Worm (Caenorhabditis elegans) whole organism, L1 larva: ENCODE data around the gene alg-4.

Source experiments
- F16B12.6 ChIP-seq: fragments of 150-350 bp; optimal IDR thresholded peaks from 2 replicates; lab custom pipeline; 2014; ENCODE audit warnings: missing biosample characterization, missing genetic modification characterization
- Y116A8C.19 ChIP-seq: sonication (generic microtip); optimal IDR thresholded peaks from 2 replicates; lab custom pipeline; 2016; ENCODE audit warnings: missing compliant biosample characterization, missing genetic modification characterization, borderline replicate concordance
- ceh-63 ChIP-seq: fragments of 200-800 bp; sonication (Bioruptor generic); optimal IDR thresholded peaks from 2 replicates; lab custom pipeline; 2018; ENCODE audit warnings: mild to moderate bottlenecking, missing genetic modification characterization, missing compliant biosample characterization
- ceh-82 ChIP-seq, 3 experiments: fragments of 150-350 bp in 1 of 3; sonication (generic microtip) in 2 of 3; optimal IDR thresholded peaks; 2 replicates each; lab custom pipeline; 2014 to 2017; ENCODE audit warnings: missing biosample characterization in 3 of 3, missing genetic modification characterization in 3 of 3
- ceh-90 ChIP-seq: sonication (generic microtip); optimal IDR thresholded peaks from 2 replicates; lab custom pipeline; 2016; ENCODE audit warnings: missing genetic modification characterization, missing compliant biosample characterization
- ces-1 ChIP-seq: fragments of 150-350 bp; optimal IDR thresholded peaks from 2 replicates; lab custom pipeline; 2014; ENCODE audit warnings: missing biosample characterization, missing genetic modification reagents, missing genetic modification characterization
- dpl-1 ChIP-seq, 3 experiments: fragments of 150-350 bp in 2 of 3; sonication (generic microtip) in 1 of 3; optimal IDR thresholded peaks; 2 replicates each; lab custom pipeline; 2014 to 2017; ENCODE audit warnings: missing biosample characterization in 3 of 3, missing genetic modification characterization in 3 of 3, missing genetic modification reagents in 3 of 3
- dsc-1 ChIP-seq: sonication (generic microtip); optimal IDR thresholded peaks from 2 replicates; lab custom pipeline; 2016; ENCODE audit warnings: mild to moderate bottlenecking, missing genetic modification characterization, missing compliant biosample characterization
- efl-1 ChIP-seq, 4 experiments: fragments of 150-350 bp; optimal IDR thresholded peaks in 3 of 4; peaks in 1 of 4; 1 replicate in 1 of 4; 2 replicates in 3 of 4; lab custom pipeline; 2014; ENCODE audit warnings: missing biosample characterization in 2 of 4, missing genetic modification characterization in 2 of 4, missing genetic modification reagents in 2 of 4
- efl-3 ChIP-seq: fragments of 200-800 bp; sonication (Bioruptor generic); optimal IDR thresholded peaks from 2 replicates; lab custom pipeline; 2018; ENCODE audit warnings: mild to moderate bottlenecking, missing genetic modification characterization, missing compliant biosample characterization
- elt-3 ChIP-seq, 6 experiments: fragments of 150-350 bp in 1 of 6; sonication (generic microtip); optimal IDR thresholded peaks; 2 replicates each; lab custom pipeline; 2017 to 2018; ENCODE audit warnings: missing biosample characterization in 6 of 6, missing genetic modification characterization in 6 of 6, inconsistent platforms in 1 of 6
- ets-5 ChIP-seq: fragments of 200-800 bp; sonication (Bioruptor generic); IDR thresholded peaks from 2 replicates; pipeline ENCODE4 v1.3.6; 2022; ENCODE audit warnings: missing genetic modification characterization, missing compliant biosample characterization
- fkh-4 ChIP-seq: sonication (generic microtip); optimal IDR thresholded peaks from 2 replicates; lab custom pipeline; 2016; ENCODE audit warnings: missing compliant biosample characterization, missing genetic modification characterization, borderline replicate concordance
- fos-1 ChIP-seq: fragments of 150-350 bp; optimal IDR thresholded peaks from 2 replicates; lab custom pipeline; 2014; ENCODE audit warnings: missing biosample characterization, missing genetic modification characterization
- hpl-2 ChIP-seq: fragments of 150-350 bp; optimal IDR thresholded peaks from 2 replicates; lab custom pipeline; 2014; ENCODE audit warnings: missing biosample characterization, missing genetic modification reagents, missing genetic modification characterization
- isw-1 ChIP-seq: fragments of 200-800 bp; sonication (Bioruptor generic); IDR thresholded peaks from 2 replicates; pipeline ENCODE4 v1.3.6; 2022; ENCODE audit warnings: missing genetic modification characterization, missing compliant biosample characterization
- lin-13 ChIP-seq: fragments of 150-350 bp; optimal IDR thresholded peaks from 2 replicates; lab custom pipeline; 2014; ENCODE audit warnings: missing biosample characterization, missing genetic modification reagents, missing genetic modification characterization
- lin-14 ChIP-seq: fragments of 200-800 bp; sonication (Bioruptor generic); optimal IDR thresholded peaks from 2 replicates; lab custom pipeline; 2018; ENCODE audit warnings: mild to moderate bottlenecking, missing genetic modification characterization, moderate library complexity, missing compliant biosample characterization
- lin-15B ChIP-seq: fragments of 150-350 bp; sonication (generic microtip); optimal IDR thresholded peaks from 3 replicates; lab custom pipeline; 2014; ENCODE audit warnings: missing biosample characterization, missing genetic modification characterization
- lin-35 ChIP-seq, 2 experiments: fragments of 150-350 bp; optimal IDR thresholded peaks; 2 replicates each; lab custom pipeline; 2014; ENCODE audit warnings: missing biosample characterization in 2 of 2, missing genetic modification characterization in 2 of 2, missing genetic modification reagents in 2 of 2
- mab-9 ChIP-seq: fragments of 200-800 bp; sonication (Bioruptor generic); IDR thresholded peaks from 2 replicates; pipeline ENCODE4 v1.3.6; 2022; ENCODE audit warnings: missing genetic modification reagents, missing genetic modification characterization, missing compliant biosample characterization
- nhr-19 ChIP-seq: fragments of 200-800 bp; sonication (Bioruptor generic); conservative IDR thresholded peaks from 2 replicates; pipeline ENCODE4 v1.3.6; 2022; ENCODE audit warnings: missing genetic modification characterization, missing compliant biosample characterization
- nhr-47 ChIP-seq: sonication (generic microtip); optimal IDR thresholded peaks from 2 replicates; lab custom pipeline; 2016; ENCODE audit warnings: mild to moderate bottlenecking, missing genetic modification characterization, moderate library complexity, missing compliant biosample characterization
- nhr-71 ChIP-seq: sonication (generic microtip); optimal IDR thresholded peaks from 2 replicates; lab custom pipeline; 2016; ENCODE audit warnings: mild to moderate bottlenecking, missing genetic modification characterization, moderate library complexity, missing compliant biosample characterization
- nhr-84 ChIP-seq: sonication (generic microtip); optimal IDR thresholded peaks from 2 replicates; lab custom pipeline; 2017; ENCODE audit warnings: missing biosample characterization, missing genetic modification characterization
- pax-3 ChIP-seq: fragments of 200-800 bp; sonication (Bioruptor generic); optimal IDR thresholded peaks from 2 replicates; lab custom pipeline; 2018; ENCODE audit warnings: mild to moderate bottlenecking, missing genetic modification characterization, moderate library complexity, missing compliant biosample characterization
- pqm-1 ChIP-seq: sonication (generic microtip); optimal IDR thresholded peaks from 3 replicates; lab custom pipeline; 2017; ENCODE audit warnings: missing biosample characterization, missing genetic modification characterization
- swsn-7 ChIP-seq: sonication (generic microtip); optimal IDR thresholded peaks from 2 replicates; lab custom pipeline; 2016; ENCODE audit warnings: missing genetic modification characterization, missing compliant biosample characterization
- tbx-2 ChIP-seq: sonication (generic microtip); optimal IDR thresholded peaks from 2 replicates; lab custom pipeline; 2016; ENCODE audit warnings: missing genetic modification characterization, missing compliant biosample characterization
- tlp-1 ChIP-seq: fragments of 150-350 bp; optimal IDR thresholded peaks from 2 replicates; lab custom pipeline; 2014; ENCODE audit warnings: missing biosample characterization, missing genetic modification characterization
- unc-30 ChIP-seq: sonication (generic microtip); optimal IDR thresholded peaks from 2 replicates; lab custom pipeline; 2017; ENCODE audit warnings: missing biosample characterization, missing genetic modification characterization
- unc-62 ChIP-seq: fragments of 150-350 bp; optimal IDR thresholded peaks from 2 replicates; lab custom pipeline; 2014; ENCODE audit warnings: missing biosample characterization, missing genetic modification reagents, missing genetic modification characterization
- xbp-1 ChIP-seq: sonication (generic microtip); optimal IDR thresholded peaks from 2 replicates; lab custom pipeline; 2016; ENCODE audit warnings: missing genetic modification characterization, missing compliant biosample characterization
- ztf-11 ChIP-seq, 2 experiments: sonication (generic microtip); optimal IDR thresholded peaks; 2 replicates each; lab custom pipeline; 2016 to 2017; ENCODE audit warnings: missing genetic modification characterization in 2 of 2, missing biosample characterization in 1 of 2, missing compliant biosample characterization in 1 of 2
- ztf-4 ChIP-seq: fragments of 150-350 bp; optimal IDR thresholded peaks from 2 replicates; lab custom pipeline; 2014; ENCODE audit warnings: missing biosample characterization, missing genetic modification characterization

Gene alg-4

ce11 chrIII:9857110-9857509 is 34.1 kb downstream of the alg-4 start (continued):
- TF ChIP-seq ets-5 (no peak), tbx-2 (tag; lab: Kevin White, UChicago) (no peak), Y116A8C.19 (tag; lab: Kevin White, UChicago) (no peak), ztf-11 (tag; optimal IDR thresholded peaks at IDR 0.05; lab: Kevin White, UChicago) (no peak), ceh-63 (GFP tag; lab: Kevin White, UChicago) (no peak), nhr-71 (tag; lab: Kevin White, UChicago) (peak; percentile 16), swsn-7 (tag; lab: Kevin White, UChicago) (no peak), lin-15B (tag; lab: Kevin White, UChicago) (no peak), nhr-47 (no peak), xbp-1 (tag; lab: Kevin White, UChicago) (no peak), pqm-1 (tag; lab: Kevin White, UChicago) (no peak), unc-62 (no peak)
- TF ChIP-seq, all 84 proteins: peak for 7

- TF ChIP-seq efl-1 (optimal IDR thresholded peaks at IDR 0.05; lab: Kevin White, UChicago) (no peak), efl-1 (GFP tag; optimal IDR thresholded peaks at IDR 0.05 in 1 of 2; lab: Kevin White, UChicago) (peak in 1 of 2 experiments; percentile 68), dsc-1 (tag; lab: Kevin White, UChicago) (no peak)
- TF ChIP-seq, all 84 proteins: peak for 1
Measured at ce11 chrIII:9854960-9855359, 36.3 kb downstream of the alg-4 start.

- TF ChIP-seq lin-13 (GFP tag; lab: Kevin White, UChicago) (no peak), efl-1 (optimal IDR thresholded peaks at IDR 0.05; lab: Kevin White, UChicago) (no peak), efl-1 (GFP tag; optimal IDR thresholded peaks at IDR 0.05 in 1 of 2; lab: Kevin White, UChicago) (peak in 1 of 2 experiments; percentile 71)
- TF ChIP-seq, all 84 proteins: peak for 1
Measured at ce11 chrIII:9853667-9854620, 37.3 kb downstream of the alg-4 start.

- TF ChIP-seq ceh-90 (tag; lab: Kevin White, UChicago) (no peak), elt-3 (tag; optimal IDR thresholded peaks at IDR 0.05; lab: Kevin White, UChicago) (no peak), fos-1 (no peak), nhr-84 (no peak), efl-1 (optimal IDR thresholded peaks at IDR 0.05; lab: Kevin White, UChicago) (no peak), efl-1 (GFP tag; optimal IDR thresholded peaks at IDR 0.05 in 1 of 2; lab: Kevin White, UChicago) (peak in 1 of 2 experiments; percentile 42), ztf-4 (tag; lab: Kevin White, UChicago) (no peak), hpl-2 (GFP tag; lab: Kevin White, UChicago) (no peak), lin-35 (GFP tag; optimal IDR thresholded peaks at IDR 0.05; lab: Kevin White, UChicago) (no peak), F16B12.6 (tag; lab: Kevin White, UChicago) (no peak), tlp-1 (tag; lab: Kevin White, UChicago) (no peak), fkh-4 (no peak), pax-3 (tag; lab: Kevin White, UChicago) (no peak), mab-9 (GFP tag; lab: Robert Waterston, UW) (no peak), unc-30 (no peak), ets-5 (no peak), ceh-63 (GFP tag; lab: Kevin White, UChicago) (no peak), dpl-1 (GFP tag; optimal IDR thresholded peaks at IDR 0.05; lab: Kevin White, UChicago) (no peak), ceh-82 (tag; optimal IDR thresholded peaks at IDR 0.05; lab: Kevin White, UChicago) (peak in 1 of 3 experiments; percentile 0), ces-1 (GFP tag; lab: Kevin White, UChicago) (no peak), nhr-19 (GFP tag; lab: Robert Waterston, UW) (no peak), isw-1 (GFP tag; lab: Robert Waterston, UW) (no peak), dsc-1 (tag; lab: Kevin White, UChicago) (no peak), efl-3 (no peak), unc-62 (no peak), lin-14 (GFP tag; lab: Kevin White, UChicago) (peak; percentile 59)
- TF ChIP-seq, all 84 proteins: peak for 3
Measured at ce11 chrIII:9851547-9851946, 39.7 kb downstream of the alg-4 start, which contains the start of gene K11H3.3. K11H3.3 (plus strand) TSS chrIII:9851854.
